Worm (Caenorhabditis elegans): ENCODE results near the gene spp-13.

- no peak for TF ChIP-seq bed-3 (GFP tag; optimal IDR thresholded peaks at IDR 0.05)
- no peak for TF ChIP-seq nhr-237 (tag; optimal IDR thresholded peaks at IDR 0.05)
- TF ChIP-seq ceh-83 (GFP tag; optimal IDR thresholded peaks at IDR 0.05) = no peak
- no peak for TF ChIP-seq snpc-4 (tag; optimal IDR thresholded peaks at IDR 0.05)
- no peak for TF ChIP-seq ces-1 (GFP tag; optimal IDR thresholded peaks at IDR 0.05)
- TF ChIP-seq nhr-12 (tag; optimal IDR thresholded peaks at IDR 0.05) = no peak
- no peak for TF ChIP-seq M03D4.4 (tag; optimal IDR thresholded peaks at IDR 0.05)
- no peak for TF ChIP-seq lsy-2 (tag; optimal IDR thresholded peaks at IDR 0.05)
- no peak for TF ChIP-seq hlh-1 (tag; optimal IDR thresholded peaks at IDR 0.05)
- TF ChIP-seq pha-4 (tag; optimal IDR thresholded peaks at IDR 0.05) = no peak
Observed at ce11 chrX:8394279-8394678, 24.0 kb downstream of the spp-13 start.
